Fruit fly (Drosophila melanogaster) whole organism, pupa: ENCODE data around the gene Mhc.

ENCODE experiments used
- CG13204 ChIP-seq: fragments of 200-800 bp; sonication (Bioruptor generic); optimal IDR thresholded peaks from 2 replicates; lab custom pipeline; 2018; ENCODE audit warnings: missing biosample characterization, mild to moderate bottlenecking, missing genetic modification characterization, moderate library complexity
- CG8159 ChIP-seq: fragments of 200-800 bp; sonication (Bioruptor generic); optimal IDR thresholded peaks from 3 replicates; lab custom pipeline; 2018; ENCODE audit warnings: missing biosample characterization, mild to moderate bottlenecking, missing genetic modification characterization, moderate library complexity

dm6 chr2L:16764480-16764879 is 1.9 kb upstream of the Mhc start:
- no peak for TF ChIP-seq CG8159 (tag; lab: Kevin White, UChicago)
- TF ChIP-seq CG13204 (GFP tag; lab: Kevin White, UChicago), result no peak
